Worm (Caenorhabditis elegans) whole organism, L4/young adult: Measurements from ENCODE around the gene F11D11.4.
A peak's percentile ranks its signal among the peaks of the same experiment; 100 is the strongest.

Source experiments
- W03F9.2 ChIP-seq: fragments of 150-350 bp; optimal IDR thresholded peaks from 2 replicates; lab custom pipeline; 2014; ENCODE audit warnings: missing biosample characterization, missing genetic modification characterization
- dao-5 ChIP-seq: sonication (generic microtip); optimal IDR thresholded peaks from 2 replicates; lab custom pipeline; 2016; ENCODE audit warnings: missing genotype, missing genetic modification characterization, moderate library complexity, missing compliant biosample characterization
- him-1 ChIP-seq: sonication (generic microtip); optimal IDR thresholded peaks from 2 replicates; lab custom pipeline; 2016; ENCODE audit warnings: missing genotype, missing genetic modification reagents, missing genetic modification characterization, missing compliant biosample characterization

F11D11.4 gene

ce11 chrV:18761078-18761477 lies at the start of gene F11D11.4:
Gene F11D11.4 (plus strand): TSS chrV:18761378.
- TF ChIP-seq W03F9.2 (tag; lab: Kevin White, UChicago), result no peak
- TF ChIP-seq dao-5, result no peak
- no peak for TF ChIP-seq him-1

DNA sequence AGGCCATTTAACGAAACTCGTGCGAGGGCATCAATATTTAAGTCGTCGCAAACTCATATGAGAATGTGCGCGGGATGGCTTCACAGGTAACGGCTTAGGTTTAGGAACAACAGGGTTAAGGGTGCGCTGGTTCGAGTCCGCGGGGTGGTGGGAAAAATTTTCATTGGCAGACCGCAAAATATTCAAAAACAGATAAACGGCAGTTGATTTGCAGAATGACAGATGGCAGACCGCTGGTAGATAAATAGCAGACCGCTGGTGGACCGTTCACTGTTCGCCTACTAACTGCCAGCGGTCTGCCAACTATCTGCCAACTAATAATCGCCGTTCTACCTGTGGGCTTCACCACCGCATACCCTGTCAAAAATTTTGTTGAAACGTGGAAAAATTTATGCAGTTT lies 49.1 kb upstream of the F11D11.4 start:
- TF ChIP-seq dao-5, result no peak
- TF ChIP-seq W03F9.2 (tag; lab: Kevin White, UChicago), result no peak
- no peak for TF ChIP-seq him-1

- TF ChIP-seq W03F9.2 (tag; lab: Kevin White, UChicago) (no peak), him-1 (no peak), dao-5 (no peak)
Measured at ce11 chrV:18719412-18719811, 41.8 kb upstream of the F11D11.4 start.

- no peak for TF ChIP-seq W03F9.2 (tag; lab: Kevin White, UChicago)
- no peak for TF ChIP-seq him-1
- TF ChIP-seq dao-5, result no peak
Measured at ce11 chrV:18719956-18720489, 41.2 kb upstream of the F11D11.4 start, which contains the start of gene Y17D7C.2. Gene Y17D7C.2 (minus strand): TSS chrV:18719987.

ce11 chrV:18721873-18722272 lies 39.3 kb upstream of the F11D11.4 start:
- TF ChIP-seq him-1, result no peak
- TF ChIP-seq dao-5, result no peak
- no peak for TF ChIP-seq W03F9.2 (tag; lab: Kevin White, UChicago)

- TF ChIP-seq him-1 (no peak), W03F9.2 (tag; lab: Kevin White, UChicago) (no peak), dao-5 (no peak)
Measured at ce11 chrV:18722510-18723299, 38.5 kb upstream of the F11D11.4 start.

ce11 chrV:18723604-18724003 lies 37.6 kb upstream of the F11D11.4 start:
- TF ChIP-seq him-1 (no peak), dao-5 (no peak), W03F9.2 (tag; lab: Kevin White, UChicago) (peak; percentile 58)

DNA sequence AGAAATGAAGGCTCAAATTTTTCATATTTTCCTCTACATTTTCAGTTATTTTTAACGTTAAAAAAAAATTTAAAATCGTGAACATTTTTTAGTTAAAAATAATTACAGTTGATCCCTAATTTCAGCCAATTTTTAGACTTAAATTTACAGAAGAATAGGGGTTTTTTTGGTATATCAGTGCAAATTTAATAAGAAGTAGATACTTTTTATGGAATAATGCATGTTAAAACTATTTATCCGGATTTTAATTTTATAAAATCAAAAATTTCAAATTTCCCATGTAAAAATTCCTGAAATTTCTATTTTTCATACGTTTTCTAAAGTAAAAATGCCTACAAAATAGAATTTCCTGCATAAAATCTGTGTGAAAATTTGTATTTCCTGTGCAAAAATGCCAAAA lies 37.1 kb upstream of the F11D11.4 start:
- TF ChIP-seq dao-5 (no peak), W03F9.2 (tag; lab: Kevin White, UChicago) (no peak), him-1 (no peak)

- TF ChIP-seq him-1 (no peak), W03F9.2 (tag; lab: Kevin White, UChicago) (no peak), dao-5 (no peak)
Measured at ce11 chrV:18725858-18726257, 35.3 kb upstream of the F11D11.4 start.

DNA sequence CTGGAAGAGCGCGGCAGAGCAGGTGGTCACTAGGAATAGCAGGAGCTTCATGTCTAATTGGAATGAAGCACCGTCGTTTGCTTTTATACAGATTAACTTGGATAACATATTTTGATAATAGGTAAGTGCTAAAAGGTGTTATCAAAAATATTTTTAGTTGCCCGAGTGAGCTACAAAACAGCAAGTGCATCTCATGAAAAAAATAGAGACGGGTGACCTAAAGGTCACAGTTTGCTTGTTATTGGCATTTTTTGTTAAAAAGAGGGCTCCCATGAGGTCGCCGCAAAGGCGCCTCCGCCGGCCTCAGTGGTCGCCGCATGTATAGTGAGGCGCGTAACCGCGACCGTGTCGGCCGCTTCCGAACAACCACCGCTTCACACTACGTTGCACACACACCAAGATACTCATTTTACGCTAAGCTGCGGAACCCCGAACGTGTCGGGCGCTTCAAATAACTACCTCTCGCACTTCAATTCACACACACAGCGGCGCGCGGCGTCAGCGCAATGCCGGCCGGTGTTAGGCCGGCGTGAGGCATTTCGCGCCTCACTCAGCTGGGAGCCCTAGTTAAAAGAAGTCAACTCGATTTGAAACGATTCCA lies 31.8 kb upstream of the F11D11.4 start, which contains the start of gene asp-19:
asp-19 (minus strand) TSS at position 51 of the 601 bp plus-strand sequence.
- TF ChIP-seq him-1, result no peak
- TF ChIP-seq W03F9.2 (tag; lab: Kevin White, UChicago), result no peak
- TF ChIP-seq dao-5, result no peak

DNA sequence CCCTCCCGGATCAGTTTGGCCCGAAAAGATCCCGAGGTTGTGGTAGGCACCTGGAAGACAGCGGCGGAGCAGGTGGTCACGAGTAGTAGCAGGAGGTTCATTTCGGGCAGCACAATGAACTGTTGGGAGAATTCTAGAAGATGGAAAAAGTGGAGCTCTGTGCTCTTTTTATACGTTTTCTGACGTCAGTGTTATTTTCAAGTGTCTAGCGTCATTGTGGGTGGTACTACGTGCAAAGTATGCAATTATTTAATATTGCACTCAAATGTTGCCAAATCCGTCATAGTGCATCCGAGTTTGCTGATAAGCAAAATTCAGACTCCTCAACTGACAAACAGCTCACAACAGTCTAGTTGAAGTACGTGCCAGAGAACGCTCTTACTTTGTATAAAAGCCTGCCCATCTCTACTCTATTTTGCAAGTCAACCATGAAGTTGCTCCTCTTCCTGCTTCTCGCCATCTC lies 29.6 kb upstream of the F11D11.4 start, which contains the start of the genes asp-18 and scl-19:
asp-18 (minus strand) TSS at position 101 of the 463 bp plus-strand sequence.
scl-19 (plus strand) TSS at position 413 of the 463 bp plus-strand sequence.
- no peak for TF ChIP-seq dao-5
- TF ChIP-seq W03F9.2 (tag; lab: Kevin White, UChicago), result no peak
- TF ChIP-seq him-1, result no peak

ce11 chrV:18733942-18734341 lies 27.2 kb upstream of the F11D11.4 start:
- TF ChIP-seq dao-5 (no peak), W03F9.2 (tag; lab: Kevin White, UChicago) (no peak), him-1 (no peak)

ce11 chrV:18734381-18734780 lies 26.8 kb upstream of the F11D11.4 start, which contains the start of gene scl-20:
Gene scl-20 (minus strand): TSS chrV:18734481.
- TF ChIP-seq W03F9.2 (tag; lab: Kevin White, UChicago), result no peak
- no peak for TF ChIP-seq him-1
- TF ChIP-seq dao-5, result no peak

DNA sequence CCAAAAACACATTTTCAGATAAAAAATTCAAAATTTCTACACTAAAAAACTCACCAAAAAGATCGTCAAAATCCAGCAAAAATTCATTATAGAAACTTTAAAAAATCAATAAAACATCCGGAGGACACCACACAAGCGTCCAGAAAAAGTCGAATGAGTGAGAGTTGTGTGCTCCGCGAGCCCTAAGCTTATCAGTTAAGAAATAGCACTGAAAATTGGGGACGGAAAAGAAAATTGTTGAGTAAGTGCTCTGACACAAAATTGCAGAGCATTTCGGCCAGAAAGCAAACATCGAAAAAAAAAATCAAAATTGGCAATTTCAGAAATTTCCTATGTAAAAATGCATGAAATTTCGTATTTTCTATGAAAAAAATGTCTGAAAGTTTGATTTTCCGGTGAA lies 23.5 kb upstream of the F11D11.4 start:
- TF ChIP-seq dao-5 (no peak), W03F9.2 (tag; lab: Kevin White, UChicago) (no peak), him-1 (no peak)

DNA sequence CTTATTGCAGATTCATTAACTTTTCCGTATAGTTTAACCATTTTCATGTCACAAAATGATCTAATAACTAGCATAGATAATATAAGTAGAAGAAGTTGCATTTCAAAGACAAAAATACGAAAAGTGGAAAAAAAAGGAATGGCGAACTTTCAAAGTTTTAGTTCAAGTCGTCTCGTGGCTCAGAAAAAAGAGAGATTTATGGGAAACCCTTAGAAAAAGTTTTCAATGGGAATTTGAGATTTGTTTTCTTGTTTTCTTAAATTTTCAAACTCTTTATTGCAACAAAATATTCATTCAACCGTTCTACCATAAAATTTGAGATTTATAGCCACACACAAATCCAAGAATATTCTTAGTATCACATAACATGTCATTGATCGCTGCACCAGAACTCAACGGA lies 19.1 kb upstream of the F11D11.4 start, which contains the start of gene clec-250:
clec-250 (minus strand) TSS at position 101 of the 400 bp plus-strand sequence.
- TF ChIP-seq dao-5, result no peak
- no peak for TF ChIP-seq W03F9.2 (tag; lab: Kevin White, UChicago)
- no peak for TF ChIP-seq him-1
